Fruit fly (Drosophila melanogaster): ENCODE measurements around the gene CG43658.

Gene CG43658

dm6 chrX:17495244-17495798, 65.7 kb downstream of the CG43658 start:
- TF ChIP-seq CG8301 (tag; optimal IDR thresholded peaks at IDR 0.05) (peak; percentile 36), CG8159 (tag; optimal IDR thresholded peaks at IDR 0.05) (peak; percentile 62), CG9948 (tag; optimal IDR thresholded peaks at IDR 0.05) (peak; percentile 30), CG12605 (GFP tag; IDR thresholded peaks at IDR 0.05) (peak; percentile 24; the same call in 1 of the 2 replicates), D1 (tag; optimal IDR thresholded peaks at IDR 0.05) (no peak), CG17806 (tag; optimal IDR thresholded peaks at IDR 0.05) (peak; percentile 33), Pif1A (GFP tag; optimal IDR thresholded peaks at IDR 0.05) (peak; percentile 4), CG14655 (GFP tag; optimal IDR thresholded peaks at IDR 0.05) (peak; percentile 58), rn (GFP tag; IDR thresholded peaks at IDR 0.05) (0 out of 2 replicates have a peak, but pooled peaks have one; percentile 7), CG32121 (GFP tag; IDR thresholded peaks at IDR 0.05) (no peak), EcR (GFP tag; optimal IDR thresholded peaks at IDR 0.05) (peak; percentile 2), CG15710 (tag; optimal IDR thresholded peaks at IDR 0.05) (peak; percentile 22), gl (tag; optimal IDR thresholded peaks at IDR 0.05) (no peak)

dm6 chrX:17493635-17494296, 67.2 kb downstream of the CG43658 start:
- peak; percentile 32 for TF ChIP-seq Pif1A (GFP tag; optimal IDR thresholded peaks at IDR 0.05)
- no peak for TF ChIP-seq CG10348 (GFP tag; IDR thresholded peaks at IDR 0.05)
- TF ChIP-seq D1 (tag; optimal IDR thresholded peaks at IDR 0.05), result no peak
- TF ChIP-seq fd96Ca (GFP tag; IDR thresholded peaks at IDR 0.05), result peak; percentile 68; the same call in 2 of the 3 replicates
- TF ChIP-seq CG34367 (tag; optimal IDR thresholded peaks at IDR 0.05), result peak; percentile 42
- peak; percentile 67 for TF ChIP-seq CG4496 (GFP tag; IDR thresholded peaks at IDR 0.05)
- peak; percentile 60 for TF ChIP-seq CG15710 (tag; optimal IDR thresholded peaks at IDR 0.05)
- TF ChIP-seq EcR (GFP tag; optimal IDR thresholded peaks at IDR 0.05), result peak; percentile 42
- TF ChIP-seq CG8159 (tag; optimal IDR thresholded peaks at IDR 0.05), result peak; percentile 58
- TF ChIP-seq rn (GFP tag; IDR thresholded peaks at IDR 0.05), result no peak
- peak; percentile 41 for TF ChIP-seq CG9948 (tag; optimal IDR thresholded peaks at IDR 0.05)
- peak; percentile 30 for TF ChIP-seq CG17806 (tag; optimal IDR thresholded peaks at IDR 0.05)
- TF ChIP-seq Snoo (tag; optimal IDR thresholded peaks at IDR 0.05), result peak; percentile 65
- TF ChIP-seq Pif1B (GFP tag; optimal IDR thresholded peaks at IDR 0.05), result peak; percentile 46
- no peak for TF ChIP-seq CG13204 (GFP tag; optimal IDR thresholded peaks at IDR 0.05)
- TF ChIP-seq Ets98B (GFP tag; IDR thresholded peaks at IDR 0.05), result peak; percentile 57
- peak; percentile 48 for TF ChIP-seq CG8301 (tag; optimal IDR thresholded peaks at IDR 0.05)
- TF ChIP-seq CG32121 (GFP tag; IDR thresholded peaks at IDR 0.05), result peak; percentile 55; the same call in 1 of the 2 replicates
- no peak for TF ChIP-seq gl (tag; optimal IDR thresholded peaks at IDR 0.05)
- peak; percentile 67 for TF ChIP-seq CG14655 (GFP tag; optimal IDR thresholded peaks at IDR 0.05)
- no peak for TF ChIP-seq CG12605 (GFP tag; IDR thresholded peaks at IDR 0.05)

dm6 chrX:17491184-17491583, 69.8 kb downstream of the CG43658 start:
- TF ChIP-seq rn (GFP tag; IDR thresholded peaks at IDR 0.05) (peak; percentile 73), fd96Ca (GFP tag; IDR thresholded peaks at IDR 0.05) (peak; percentile 90), CG32121 (GFP tag; IDR thresholded peaks at IDR 0.05) (peak; percentile 83), Pif1B (GFP tag; optimal IDR thresholded peaks at IDR 0.05) (peak; percentile 89), Pif1A (GFP tag; optimal IDR thresholded peaks at IDR 0.05) (peak; percentile 89), CG13204 (GFP tag; optimal IDR thresholded peaks at IDR 0.05) (peak; percentile 42), CG17806 (tag; optimal IDR thresholded peaks at IDR 0.05) (peak; percentile 80), CG8301 (tag; optimal IDR thresholded peaks at IDR 0.05) (peak; percentile 85), CG12605 (GFP tag; IDR thresholded peaks at IDR 0.05) (peak; percentile 88), gl (tag; optimal IDR thresholded peaks at IDR 0.05) (peak; percentile 66), CG34367 (tag; optimal IDR thresholded peaks at IDR 0.05) (peak; percentile 72), CG10348 (GFP tag; IDR thresholded peaks at IDR 0.05) (no peak), CG8159 (tag; optimal IDR thresholded peaks at IDR 0.05) (peak; percentile 76), CG4496 (GFP tag; IDR thresholded peaks at IDR 0.05) (peak; percentile 93), EcR (GFP tag; optimal IDR thresholded peaks at IDR 0.05) (no peak), Snoo (tag; optimal IDR thresholded peaks at IDR 0.05) (peak; percentile 93), D1 (tag; optimal IDR thresholded peaks at IDR 0.05) (peak; percentile 16), Ets98B (GFP tag; IDR thresholded peaks at IDR 0.05) (peak; percentile 84), CG15710 (tag; optimal IDR thresholded peaks at IDR 0.05) (peak; percentile 82), CG14655 (GFP tag; optimal IDR thresholded peaks at IDR 0.05) (peak; percentile 88), CG9948 (tag; optimal IDR thresholded peaks at IDR 0.05) (peak; percentile 81)

dm6 chrX:17490462-17490861, 70.5 kb downstream of the CG43658 start:
- TF ChIP-seq D1 (tag; optimal IDR thresholded peaks at IDR 0.05) (no peak), gl (tag; optimal IDR thresholded peaks at IDR 0.05) (no peak), CG14655 (GFP tag; optimal IDR thresholded peaks at IDR 0.05) (no peak), CG8301 (tag; optimal IDR thresholded peaks at IDR 0.05) (no peak), CG17806 (tag; optimal IDR thresholded peaks at IDR 0.05) (no peak), rn (GFP tag; IDR thresholded peaks at IDR 0.05) (no peak), CG32121 (GFP tag; IDR thresholded peaks at IDR 0.05) (no peak), fd96Ca (GFP tag; IDR thresholded peaks at IDR 0.05) (no peak), CG13204 (GFP tag; optimal IDR thresholded peaks at IDR 0.05) (no peak), CG9948 (tag; optimal IDR thresholded peaks at IDR 0.05) (no peak), Pif1A (GFP tag; optimal IDR thresholded peaks at IDR 0.05) (no peak)

- TF ChIP-seq CG32121 (GFP tag; IDR thresholded peaks at IDR 0.05), result peak; percentile 28; the same call in 1 of the 2 replicates
- no peak for TF ChIP-seq CG13204 (GFP tag; optimal IDR thresholded peaks at IDR 0.05)
- TF ChIP-seq Pif1B (GFP tag; optimal IDR thresholded peaks at IDR 0.05), result peak; percentile 33
- TF ChIP-seq CG17806 (tag; optimal IDR thresholded peaks at IDR 0.05), result peak; percentile 48
- TF ChIP-seq Ets98B (GFP tag; IDR thresholded peaks at IDR 0.05), result no peak
- TF ChIP-seq CG9948 (tag; optimal IDR thresholded peaks at IDR 0.05), result no peak
- TF ChIP-seq Pif1A (GFP tag; optimal IDR thresholded peaks at IDR 0.05), result peak; percentile 67
- TF ChIP-seq CG8301 (tag; optimal IDR thresholded peaks at IDR 0.05), result no peak
- no peak for TF ChIP-seq CG12605 (GFP tag; IDR thresholded peaks at IDR 0.05)
- TF ChIP-seq gl (tag; optimal IDR thresholded peaks at IDR 0.05), result no peak
- no peak for TF ChIP-seq CG10348 (GFP tag; IDR thresholded peaks at IDR 0.05)
- TF ChIP-seq Snoo (tag; optimal IDR thresholded peaks at IDR 0.05), result peak; percentile 74
- peak; percentile 37; the same call in 1 of the 3 replicates for TF ChIP-seq CG4496 (GFP tag; IDR thresholded peaks at IDR 0.05)
- TF ChIP-seq CG8159 (tag; optimal IDR thresholded peaks at IDR 0.05), result peak; percentile 36
- TF ChIP-seq CG15710 (tag; optimal IDR thresholded peaks at IDR 0.05), result peak; percentile 8
- TF ChIP-seq fd96Ca (GFP tag; IDR thresholded peaks at IDR 0.05), result no peak
- TF ChIP-seq EcR (GFP tag; optimal IDR thresholded peaks at IDR 0.05), result no peak
- TF ChIP-seq D1 (tag; optimal IDR thresholded peaks at IDR 0.05), result no peak
- no peak for TF ChIP-seq CG34367 (tag; optimal IDR thresholded peaks at IDR 0.05)
- TF ChIP-seq rn (GFP tag; IDR thresholded peaks at IDR 0.05), result no peak
- peak; percentile 7 for TF ChIP-seq CG14655 (GFP tag; optimal IDR thresholded peaks at IDR 0.05)
These were observed 71.1 kb downstream of the CG43658 start for dm6 chrX:17489853-17490252.
